Fruit fly (Drosophila melanogaster) whole organism, embryonic: Measurements from ENCODE around the gene CG17376.
A peak's percentile ranks its signal among the peaks of the same experiment; 100 is the strongest.

ENCODE experiments used
- Antp ChIP-seq: fragments of 200-800 bp; sonication (Bioruptor generic); optimal IDR thresholded peaks from 3 replicates; lab custom pipeline; 2016; ENCODE audit warnings: missing biosample characterization, missing genetic modification characterization
- Awh ChIP-seq: fragments of 200-800 bp; sonication (Bioruptor generic); IDR thresholded peaks from 2 replicates; pipeline ENCODE4, ENCODE4 v1.3.6; 2022; ENCODE audit warnings: missing biosample characterization, missing genetic modification characterization
- Bteb2 ChIP-seq: fragments of 200-800 bp; sonication (Bioruptor generic); optimal IDR thresholded peaks from 2 replicates; lab custom pipeline; 2016; ENCODE audit warnings: missing biosample characterization, missing genetic modification characterization
- CG11093 ChIP-seq: fragments of 200-800 bp; sonication (Bioruptor generic); IDR thresholded peaks from 3 replicates; pipeline ENCODE4 v1.3.6; 2022; ENCODE audit warnings: missing biosample characterization, missing genetic modification characterization
- CG11247 ChIP-seq: fragments of 200-800 bp; sonication (Bioruptor generic); IDR thresholded peaks from 2 replicates; pipeline ENCODE4 v1.3.6; 2022; ENCODE audit warnings: missing biosample characterization, missing genetic modification characterization
- CG11696 ChIP-seq: fragments of 200-800 bp; sonication (Bioruptor generic); IDR thresholded peaks from 2 replicates; pipeline ENCODE4 v1.3.6; 2022; ENCODE audit warnings: missing biosample characterization, missing genetic modification characterization
- CG12299 ChIP-seq: fragments of 200-800 bp; sonication (Bioruptor generic); optimal IDR thresholded peaks from 2 replicates; lab custom pipeline; 2018; ENCODE audit warnings: missing biosample characterization, mild to moderate bottlenecking, missing genetic modification characterization
- CG13894 ChIP-seq: fragments of 200-800 bp; sonication (Bioruptor generic); optimal IDR thresholded peaks from 3 replicates; lab custom pipeline; 2018; ENCODE audit warnings: missing biosample characterization, mild to moderate bottlenecking, missing genetic modification characterization, moderate library complexity
- CG1602 ChIP-seq: fragments of 200-800 bp; sonication (Bioruptor generic); optimal IDR thresholded peaks from 3 replicates; lab custom pipeline; 2016; ENCODE audit warnings: missing biosample characterization, missing genetic modification characterization
- CG17186 ChIP-seq: fragments of 200-800 bp; sonication (Bioruptor generic); optimal IDR thresholded peaks from 3 replicates; lab custom pipeline; 2017; ENCODE audit warnings: missing biosample characterization, missing genetic modification reagents, missing genetic modification characterization
- CG17612 ChIP-seq: fragments of 200-800 bp; sonication (Bioruptor generic); IDR thresholded peaks from 2 replicates; pipeline ENCODE4 v1.3.6; 2022; ENCODE audit warnings: missing biosample characterization, missing genetic modification characterization
- CG1832 ChIP-seq: fragments of 200-800 bp; sonication (Bioruptor generic); optimal IDR thresholded peaks from 2 replicates; lab custom pipeline; 2017; ENCODE audit warnings: missing biosample characterization, mild to moderate bottlenecking, missing genetic modification characterization, inconsistent platforms
- CG18599 ChIP-seq: fragments of 200-800 bp; sonication (Bioruptor generic); optimal IDR thresholded peaks from 3 replicates; lab custom pipeline; 2017; ENCODE audit warnings: missing biosample characterization, missing genetic modification characterization, mild to moderate bottlenecking, moderate library complexity, missing genetic modification reagents
- CG2678 ChIP-seq: fragments of 200-800 bp; sonication (Bioruptor generic); optimal IDR thresholded peaks from 3 replicates; lab custom pipeline; 2019; ENCODE audit warnings: missing biosample characterization, mild to moderate bottlenecking, missing genetic modification characterization, moderate library complexity
- CG3847 ChIP-seq: fragments of 200-800 bp; sonication (Bioruptor generic); IDR thresholded peaks from 2 replicates; pipeline ENCODE4 v1.3.6; 2022; ENCODE audit warnings: missing biosample characterization, missing genetic modification characterization
- CG4360 ChIP-seq: fragments of 200-800 bp; sonication (Bioruptor generic); IDR thresholded peaks from 2 replicates; pipeline ENCODE4 v1.3.6; 2022; ENCODE audit warnings: missing biosample characterization, missing genetic modification characterization
- CG4424 ChIP-seq: fragments of 200-800 bp; sonication (Bioruptor generic); optimal IDR thresholded peaks from 3 replicates; lab custom pipeline; 2016; ENCODE audit warnings: missing biosample characterization, missing genetic modification characterization
- CG4730 ChIP-seq: fragments of 200-800 bp; sonication (Bioruptor generic); IDR thresholded peaks from 2 replicates; pipeline ENCODE4 v1.3.6; 2022; ENCODE audit warnings: missing biosample characterization, missing genetic modification characterization
- CG9797 ChIP-seq: fragments of 200-800 bp; sonication (Bioruptor generic); optimal IDR thresholded peaks from 3 replicates; lab custom pipeline; 2018; ENCODE audit warnings: missing biosample characterization, mild to moderate bottlenecking, missing genetic modification characterization
- CHES-1-like ChIP-seq: fragments of 200-800 bp; sonication (Bioruptor generic); optimal IDR thresholded peaks from 2 replicates; lab custom pipeline; 2016; ENCODE audit warnings: missing biosample characterization, missing genetic modification characterization
- Ets65A ChIP-seq: fragments of 200-800 bp; sonication (Bioruptor generic); peaks from one replicate; lab custom pipeline; 2016; ENCODE audit warnings: missing biosample characterization, missing genetic modification characterization
- HLH54F ChIP-seq: fragments of 200-800 bp; sonication (Bioruptor generic); optimal IDR thresholded peaks from 3 replicates; lab custom pipeline; 2016; ENCODE audit warnings: missing biosample characterization, missing genetic modification characterization
- Hr3 ChIP-seq: fragments of 200-800 bp; sonication (Bioruptor generic); optimal IDR thresholded peaks from 3 replicates; lab custom pipeline; 2016; ENCODE audit warnings: missing biosample characterization, missing genetic modification characterization
- Kr ChIP-seq: fragments of 200-800 bp; sonication (Bioruptor generic); optimal IDR thresholded peaks from 2 replicates; lab custom pipeline; 2017; ENCODE audit warnings: missing biosample characterization, mild to moderate bottlenecking, missing genetic modification characterization
- Lhr ChIP-seq: fragments of 200-800 bp; sonication (Bioruptor generic); optimal IDR thresholded peaks from 3 replicates; lab custom pipeline; 2017; ENCODE audit warnings: mild to moderate bottlenecking, missing biosample characterization, missing genetic modification reagents, missing genetic modification characterization
- Mad ChIP-seq: fragments of 200-800 bp; sonication (Bioruptor generic); optimal IDR thresholded peaks from 2 replicates; lab custom pipeline; 2016; ENCODE audit warnings: missing biosample characterization, missing genetic modification characterization
- Med ChIP-seq: fragments of 200-800 bp; sonication (Bioruptor generic); peaks from one replicate; lab custom pipeline; 2016; ENCODE audit warnings: missing biosample characterization, missing genetic modification characterization, mild to moderate bottlenecking, inconsistent platforms, moderate library complexity
- Nf-YB ChIP-seq: fragments of 200-800 bp; sonication (Bioruptor generic); optimal IDR thresholded peaks from 3 replicates; lab custom pipeline; 2019; ENCODE audit warnings: missing biosample characterization, mild to moderate bottlenecking, missing genetic modification characterization, moderate library complexity
- Nf-YC ChIP-seq: fragments of 200-800 bp; optimal IDR thresholded peaks from 3 replicates; lab custom pipeline; 2019; ENCODE audit warnings: missing biosample characterization, mild to moderate bottlenecking, missing genetic modification characterization, moderate library complexity
- Oli ChIP-seq: fragments of 200-800 bp; sonication (Bioruptor generic); optimal IDR thresholded peaks from 2 replicates; lab custom pipeline; 2018; ENCODE audit warnings: missing biosample characterization, mild to moderate bottlenecking, missing genetic modification characterization, moderate library complexity
- Side ChIP-seq: fragments of 200-800 bp; sonication (Bioruptor generic); optimal IDR thresholded peaks from 2 replicates; lab custom pipeline; 2016; ENCODE audit warnings: missing biosample characterization, missing genetic modification characterization
- Sox100B ChIP-seq: fragments of 200-800 bp; sonication (Bioruptor generic); optimal IDR thresholded peaks from 3 replicates; lab custom pipeline; 2018; ENCODE audit warnings: missing biosample characterization, mild to moderate bottlenecking, missing genetic modification characterization
- Trl ChIP-seq, 3 experiments: fragments of >200 bp in 2 of 3; fragments of 200-800 bp in 1 of 3; sonication (Bioruptor generic) in 1 of 3; optimal IDR thresholded peaks; 2 replicates in 1 of 3; 3 replicates in 2 of 3; lab custom pipeline; 2016 to 2017; ENCODE audit warnings: missing biosample characterization in 1 of 3, missing genetic modification characterization in 1 of 3
- ab ChIP-seq: fragments of 200-800 bp; sonication (Bioruptor generic); optimal IDR thresholded peaks from 2 replicates; lab custom pipeline; 2016; ENCODE audit warnings: missing biosample characterization, missing genetic modification characterization
- cg ChIP-seq: fragments of 200-800 bp; sonication (Bioruptor generic); optimal IDR thresholded peaks from 3 replicates; lab custom pipeline; 2019; ENCODE audit warnings: missing biosample characterization, mild to moderate bottlenecking, missing genetic modification characterization, moderate library complexity
- dysf ChIP-seq: fragments of 200-800 bp; sonication (Bioruptor generic); IDR thresholded peaks from 3 replicates; pipeline ENCODE4 v1.3.6; 2022; ENCODE audit warnings: missing biosample characterization, missing genetic modification characterization
- fd3F ChIP-seq: fragments of 200-800 bp; sonication (Bioruptor generic); optimal IDR thresholded peaks from 2 replicates; lab custom pipeline; 2018; ENCODE audit warnings: missing biosample characterization, mild to moderate bottlenecking, missing genetic modification characterization, moderate library complexity
- gro ChIP-seq: fragments of 200-800 bp; sonication (Bioruptor generic); optimal IDR thresholded peaks from 2 replicates; lab custom pipeline; 2016; ENCODE audit warnings: missing biosample characterization, missing genetic modification characterization
- her ChIP-seq: fragments of 200-800 bp; sonication (Bioruptor generic); optimal IDR thresholded peaks from 2 replicates; lab custom pipeline; 2016; ENCODE audit warnings: missing biosample characterization, missing genetic modification characterization
- kah ChIP-seq: fragments of 200-800 bp; sonication (Bioruptor generic); optimal IDR thresholded peaks from 2 replicates; lab custom pipeline; 2018; ENCODE audit warnings: missing biosample characterization, mild to moderate bottlenecking, missing genetic modification characterization
- lbe ChIP-seq: fragments of 200-800 bp; sonication (Bioruptor generic); optimal IDR thresholded peaks from 2 replicates; lab custom pipeline; 2016; ENCODE audit warnings: missing biosample characterization, mild to moderate bottlenecking, missing genetic modification characterization
- mld ChIP-seq: fragments of 200-800 bp; sonication (Bioruptor generic); IDR thresholded peaks from 3 replicates; pipeline ENCODE4 v1.3.6; 2022; ENCODE audit warnings: missing biosample characterization, missing genetic modification characterization; ENCODE audit not compliant: partially characterized antibody
- peb ChIP-seq: fragments of 200-800 bp; sonication (Bioruptor generic); IDR thresholded peaks from 2 replicates; pipeline ENCODE4 v1.3.6; 2022; ENCODE audit warnings: missing biosample characterization, missing genetic modification characterization
- pfk ChIP-seq: fragments of 200-800 bp; sonication (Bioruptor generic); optimal IDR thresholded peaks from 2 replicates; lab custom pipeline; 2018; ENCODE audit warnings: missing biosample characterization, mild to moderate bottlenecking, missing genetic modification characterization, moderate library complexity
- pzg ChIP-seq: fragments of 200-800 bp; sonication (Bioruptor generic); optimal IDR thresholded peaks from 3 replicates; lab custom pipeline; 2018; ENCODE audit warnings: missing biosample characterization, mild to moderate bottlenecking, missing genetic modification characterization, moderate library complexity
- scrt ChIP-seq: fragments of 200-800 bp; sonication (Bioruptor generic); optimal IDR thresholded peaks from 2 replicates; lab custom pipeline; 2018; ENCODE audit warnings: missing biosample characterization, mild to moderate bottlenecking, missing genetic modification characterization, moderate library complexity
- sens-2 ChIP-seq: fragments of 200-800 bp; sonication (Bioruptor generic); IDR thresholded peaks from 2 replicates; pipeline ENCODE4 v1.3.6; 2022; ENCODE audit warnings: missing biosample characterization, missing genetic modification characterization
- shn ChIP-seq: fragments of 200-800 bp; sonication (Bioruptor generic); optimal IDR thresholded peaks from 3 replicates; lab custom pipeline; 2016; ENCODE audit warnings: missing biosample characterization, missing genetic modification characterization
- sob ChIP-seq: fragments of 200-800 bp; sonication (Bioruptor generic); IDR thresholded peaks from 2 replicates; pipeline ENCODE4 v1.3.6; 2022; ENCODE audit warnings: missing biosample characterization, missing genetic modification characterization
- sr ChIP-seq: fragments of 200-800 bp; sonication (Bioruptor generic); IDR thresholded peaks from 3 replicates; pipeline ENCODE4 v1.3.6; 2022; ENCODE audit warnings: missing biosample characterization, missing genetic modification characterization
- trem ChIP-seq: fragments of 200-800 bp; optimal IDR thresholded peaks from 3 replicates; lab custom pipeline; 2019; ENCODE audit warnings: missing biosample characterization, mild to moderate bottlenecking, missing genetic modification characterization, moderate library complexity
- yki ChIP-seq: fragments of >200 bp; optimal IDR thresholded peaks from 3 replicates; lab custom pipeline; 2018

The CG17376 gene

DNA sequence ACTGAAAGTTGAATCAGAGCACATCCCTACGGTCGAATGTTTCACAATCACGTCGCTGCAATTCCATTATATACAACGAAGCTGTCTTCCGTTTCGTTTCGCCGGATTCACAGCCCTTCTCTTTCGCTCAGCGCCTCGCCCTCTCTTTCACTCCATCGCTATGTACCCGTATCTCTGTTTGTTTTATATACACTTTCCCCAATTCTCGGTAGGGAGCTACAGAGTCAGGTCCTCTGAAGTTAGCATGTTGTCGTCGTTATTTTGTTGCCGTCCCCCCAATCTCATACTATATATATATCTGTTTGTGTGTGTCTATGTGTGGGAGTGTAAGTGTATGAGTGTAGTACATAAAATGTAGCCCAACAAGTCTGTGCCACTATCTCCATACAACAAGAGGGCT lies 35.4 kb upstream of the CG17376 start:
- TF ChIP-seq Med (peak; percentile 5), fd3F (GFP tag; lab: Kevin White, UChicago) (no peak), CG13894 (tag; lab: Kevin White, UChicago) (peak; percentile 8), HLH54F (GFP tag; lab: Kevin White, UChicago) (no peak), peb (GFP tag; lab: Robert Waterston, UW) (no peak), dysf (GFP tag; lab: Robert Waterston, UW) (no peak), CG4424 (no peak), CHES-1-like (GFP tag; lab: Kevin White, UChicago) (no peak), kah (GFP tag; lab: Kevin White, UChicago) (no peak), CG11696 (no peak), CG1832 (GFP tag; lab: Kevin White, UChicago) (peak; percentile 41), CG17612 (no peak), Nf-YB (GFP tag; lab: Kevin White, UChicago) (peak; percentile 73), pfk (GFP tag; lab: Kevin White, UChicago) (peak; percentile 48), shn (GFP tag; lab: Kevin White, UChicago) (no peak), CG11247 (GFP tag; lab: Robert Waterston, UW) (no peak), Antp (GFP tag; lab: Kevin White, UChicago) (no peak), CG2678 (tag; lab: Kevin White, UChicago) (no peak), Nf-YC (tag; lab: Kevin White, UChicago) (peak; percentile 63), pzg (GFP tag; lab: Kevin White, UChicago) (no peak), cg (GFP tag; lab: Kevin White, UChicago) (peak; percentile 47), sens-2 (GFP tag; lab: Robert Waterston, UW) (no peak)

DNA sequence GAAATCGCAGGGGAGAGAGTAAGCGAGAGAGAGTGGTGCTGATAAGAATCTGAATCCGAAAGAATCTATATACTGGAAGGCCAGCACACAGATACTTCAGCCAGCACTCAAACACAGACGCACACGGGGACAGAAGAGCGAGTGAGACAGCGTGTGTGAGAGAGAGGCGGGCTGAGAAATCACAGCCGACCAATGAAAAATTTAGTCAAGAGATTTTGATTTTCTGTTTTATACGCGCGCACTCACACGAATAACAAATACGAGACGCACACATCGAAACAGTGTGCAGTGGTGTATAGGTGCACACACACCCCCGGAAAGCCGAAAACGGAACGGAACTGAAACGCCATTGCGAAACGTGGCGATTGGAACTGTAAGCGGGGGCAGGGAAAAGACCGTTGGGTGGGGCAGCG lies 33.0 kb upstream of the CG17376 start:
- TF ChIP-seq Awh (GFP tag; lab: Robert Waterston, UW) (no peak), cg (GFP tag; lab: Kevin White, UChicago) (peak; percentile 99), CG3847 (GFP tag; lab: Robert Waterston, UW) (no peak), CG1602 (no peak), sob (no peak), gro (no peak), CG4730 (GFP tag; lab: Robert Waterston, UW) (no peak), mld (no peak), CG18599 (GFP tag; lab: Kevin White, UChicago) (no peak), scrt (GFP tag; lab: Kevin White, UChicago) (no peak), trem (tag; lab: Kevin White, UChicago) (no peak), sr (peak; percentile 73), CG12299 (tag; lab: Kevin White, UChicago) (no peak), ab (GFP tag; lab: Kevin White, UChicago) (no peak), Lhr (GFP tag; lab: Kevin White, UChicago) (no peak), Ets65A (peak; percentile 88), CG9797 (GFP tag; lab: Kevin White, UChicago) (no peak), lbe (GFP tag; lab: Kevin White, UChicago) (no peak), Sox100B (GFP tag; lab: Kevin White, UChicago) (no peak), Hr3 (GFP tag; lab: Kevin White, UChicago) (no peak), Mad (GFP tag; lab: Kevin White, UChicago) (no peak), her (no peak), Side (GFP tag; lab: Kevin White, UChicago) (no peak), Trl (optimal IDR thresholded peaks at IDR 0.05; lab: Kevin White, UChicago) (peak; percentile 73), Trl (GFP tag; optimal IDR thresholded peaks at IDR 0.05; lab: Kevin White, UChicago) (no peak), Oli (tag; lab: Kevin White, UChicago) (no peak), CG17186 (GFP tag; lab: Kevin White, UChicago) (no peak), CG4360 (no peak), Kr (GFP tag; lab: Kevin White, UChicago) (no peak), yki (lab: Kevin White, UChicago) (no peak), Bteb2 (GFP tag; lab: Kevin White, UChicago) (no peak), CG11093 (GFP tag; lab: Robert Waterston, UW) (no peak)
